Fruit fly (Drosophila melanogaster) whole organism, embryonic: Measurements from ENCODE around the gene Doa.

Experiments used
- Awh ChIP-seq: fragments of 200-800 bp; sonication (Bioruptor generic); IDR thresholded peaks from 2 replicates; pipeline ENCODE4, ENCODE4 v1.3.6; 2022; ENCODE audit warnings: missing biosample characterization, missing genetic modification characterization
- CG10366 ChIP-seq: fragments of 200-800 bp; sonication (Bioruptor generic); IDR thresholded peaks from 2 replicates; pipeline ENCODE4 v1.3.6; 2022; ENCODE audit warnings: missing biosample characterization, missing genetic modification characterization
- CG10565 ChIP-seq: fragments of 200-800 bp; sonication (Bioruptor generic); optimal IDR thresholded peaks from 3 replicates; lab custom pipeline; 2016; ENCODE audit warnings: missing biosample characterization, mild to moderate bottlenecking, missing genetic modification characterization
- CG11398 ChIP-seq: fragments of 200-800 bp; sonication (Bioruptor generic); optimal IDR thresholded peaks from 2 replicates; lab custom pipeline; 2016; ENCODE audit warnings: missing biosample characterization, missing genetic modification characterization
- CG11560 ChIP-seq: fragments of 200-800 bp; sonication (Bioruptor generic); IDR thresholded peaks from 3 replicates; pipeline ENCODE4 v1.3.6; 2022; ENCODE audit warnings: missing biosample characterization, missing genetic modification characterization
- CG13123 ChIP-seq: fragments of 200-800 bp; sonication (Bioruptor generic); optimal IDR thresholded peaks from 2 replicates; lab custom pipeline; 2016; ENCODE audit warnings: missing biosample characterization, missing genetic modification characterization
- CG14710 ChIP-seq: fragments of 200-800 bp; sonication (Bioruptor generic); optimal IDR thresholded peaks from 3 replicates; lab custom pipeline; 2019; ENCODE audit warnings: missing biosample characterization, mild to moderate bottlenecking, missing genetic modification characterization, moderate library complexity
- CG15514 ChIP-seq: fragments of 200-800 bp; sonication (Bioruptor generic); optimal IDR thresholded peaks from 3 replicates; lab custom pipeline; 2017; ENCODE audit warnings: missing biosample characterization, missing genetic modification characterization, mild to moderate bottlenecking, moderate library complexity, missing genetic modification reagents
- CG1603 ChIP-seq: fragments of 200-800 bp; sonication (Bioruptor generic); optimal IDR thresholded peaks from 2 replicates; lab custom pipeline; 2019; ENCODE audit warnings: missing biosample characterization, mild to moderate bottlenecking, missing genetic modification characterization, moderate library complexity
- CG17568 ChIP-seq: fragments of 200-800 bp; sonication (Bioruptor generic); optimal IDR thresholded peaks from 2 replicates; lab custom pipeline; 2018; ENCODE audit warnings: missing biosample characterization, mild to moderate bottlenecking, missing genetic modification characterization, moderate library complexity
- CG17612 ChIP-seq: fragments of 200-800 bp; sonication (Bioruptor generic); IDR thresholded peaks from 2 replicates; pipeline ENCODE4 v1.3.6; 2022; ENCODE audit warnings: missing biosample characterization, missing genetic modification characterization
- CG18011 ChIP-seq: fragments of 200-800 bp; sonication (Bioruptor generic); optimal IDR thresholded peaks from 2 replicates; lab custom pipeline; 2017; ENCODE audit warnings: missing biosample characterization, missing genetic modification characterization, mild to moderate bottlenecking, moderate library complexity, missing genotype
- CG18619 ChIP-seq: fragments of 200-800 bp; sonication (Bioruptor generic); optimal IDR thresholded peaks from 3 replicates; lab custom pipeline; 2017; ENCODE audit warnings: missing biosample characterization, mild to moderate bottlenecking, missing genetic modification characterization
- CG2712 ChIP-seq: fragments of 200-800 bp; optimal IDR thresholded peaks from 3 replicates; lab custom pipeline; 2019; ENCODE audit warnings: missing biosample characterization, mild to moderate bottlenecking, missing genetic modification characterization, moderate library complexity
- CG31365 ChIP-seq: fragments of 200-800 bp; sonication (Bioruptor generic); optimal IDR thresholded peaks from 2 replicates; lab custom pipeline; 2018; ENCODE audit warnings: missing biosample characterization, mild to moderate bottlenecking, missing genetic modification characterization
- CG4282 ChIP-seq: fragments of 200-800 bp; sonication (Bioruptor generic); optimal IDR thresholded peaks from 2 replicates; lab custom pipeline; 2016; ENCODE audit warnings: missing biosample characterization, missing genetic modification characterization
- CG7556 ChIP-seq: fragments of 200-800 bp; sonication (Bioruptor generic); optimal IDR thresholded peaks from 2 replicates; lab custom pipeline; 2017; ENCODE audit warnings: missing biosample characterization, mild to moderate bottlenecking, missing genetic modification characterization
- CG7987 ChIP-seq: fragments of 200-800 bp; sonication (Bioruptor generic); optimal IDR thresholded peaks from 2 replicates; lab custom pipeline; 2018; ENCODE audit warnings: missing biosample characterization, mild to moderate bottlenecking, missing genetic modification characterization, moderate library complexity
- CG8359 ChIP-seq: fragments of 200-800 bp; sonication (Bioruptor generic); optimal IDR thresholded peaks from 2 replicates; lab custom pipeline; 2017; ENCODE audit warnings: missing biosample characterization, mild to moderate bottlenecking, missing genetic modification characterization, borderline replicate concordance
- CG9876 ChIP-seq: fragments of 200-800 bp; sonication (Bioruptor generic); optimal IDR thresholded peaks from 2 replicates; lab custom pipeline; 2016; ENCODE audit warnings: missing biosample characterization, missing genetic modification characterization
- CHES-1-like ChIP-seq: fragments of 200-800 bp; sonication (Bioruptor generic); optimal IDR thresholded peaks from 2 replicates; lab custom pipeline; 2016; ENCODE audit warnings: missing biosample characterization, missing genetic modification characterization
- CoRest ChIP-seq: fragments of 200-800 bp; sonication (Bioruptor generic); optimal IDR thresholded peaks from 3 replicates; lab custom pipeline; 2018; ENCODE audit warnings: missing biosample characterization, mild to moderate bottlenecking, missing genetic modification characterization, moderate library complexity
- Dek ChIP-seq: fragments of 200-800 bp; sonication (Bioruptor generic); optimal IDR thresholded peaks from 3 replicates; lab custom pipeline; 2019; ENCODE audit warnings: missing biosample characterization, mild to moderate bottlenecking, missing genetic modification characterization, moderate library complexity
- Ets97D ChIP-seq: fragments of 200-800 bp; sonication (Bioruptor generic); optimal IDR thresholded peaks from 3 replicates; lab custom pipeline; 2016; ENCODE audit warnings: missing biosample characterization, missing genetic modification characterization
- Gug ChIP-seq: fragments of 200-800 bp; sonication (Bioruptor generic); IDR thresholded peaks from 4 replicates; pipeline ENCODE4 v1.3.6; 2022; ENCODE audit warnings: missing biosample characterization, missing genetic modification characterization
- Hr39 ChIP-seq: fragments of >200 bp; optimal IDR thresholded peaks from 2 replicates; lab custom pipeline; 2017
- Lhr ChIP-seq: fragments of 200-800 bp; sonication (Bioruptor generic); optimal IDR thresholded peaks from 3 replicates; lab custom pipeline; 2017; ENCODE audit warnings: mild to moderate bottlenecking, missing biosample characterization, missing genetic modification reagents, missing genetic modification characterization
- Meics ChIP-seq: fragments of 200-800 bp; sonication (Bioruptor generic); optimal IDR thresholded peaks from 2 replicates; lab custom pipeline; 2017; ENCODE audit warnings: missing biosample characterization, mild to moderate bottlenecking, missing genetic modification characterization
- Pdp1 ChIP-seq, 2 experiments: fragments of 200-800 bp; sonication (Bioruptor generic); optimal IDR thresholded peaks; 3 replicates each; lab custom pipeline; 2016; ENCODE audit warnings: missing biosample characterization in 2 of 2, missing genetic modification characterization in 2 of 2, mild to moderate bottlenecking in 1 of 2, moderate library complexity in 1 of 2
- Six4 ChIP-seq: fragments of 200-800 bp; sonication (Bioruptor generic); optimal IDR thresholded peaks from 2 replicates; lab custom pipeline; 2016; ENCODE audit warnings: missing biosample characterization, missing genetic modification characterization
- Spps ChIP-seq: fragments of 200-800 bp; sonication (Bioruptor generic); optimal IDR thresholded peaks from 2 replicates; lab custom pipeline; 2018; ENCODE audit warnings: missing biosample characterization, mild to moderate bottlenecking, missing genetic modification characterization
- Sry-β ChIP-seq: fragments of 200-800 bp; sonication (Bioruptor generic); optimal IDR thresholded peaks from 2 replicates; lab custom pipeline; 2018; ENCODE audit warnings: missing biosample characterization, mild to moderate bottlenecking, missing genetic modification characterization, moderate library complexity
- cas ChIP-seq: fragments of 200-800 bp; sonication (Bioruptor generic); IDR thresholded peaks from 2 replicates; pipeline ENCODE4 v1.3.6; 2022; ENCODE audit warnings: missing biosample characterization, missing genetic modification characterization
- dmrt11E ChIP-seq: fragments of 200-800 bp; sonication (Bioruptor generic); optimal IDR thresholded peaks from 3 replicates; lab custom pipeline; 2018; ENCODE audit warnings: missing biosample characterization, mild to moderate bottlenecking, missing genetic modification characterization, moderate library complexity
- hkb ChIP-seq, 2 experiments: fragments of 200-800 bp in 1 of 2; fragments of >200 bp in 1 of 2; sonication (Bioruptor generic) in 1 of 2; IDR thresholded peaks in 1 of 2; optimal IDR thresholded peaks in 1 of 2; 2 replicates each; pipeline versions ENCODE4 v1.3.6 to Lab custom; 2017 to 2022; ENCODE audit warnings: missing biosample characterization in 1 of 2, missing genetic modification characterization in 1 of 2
- hth ChIP-seq: fragments of >200 bp; optimal IDR thresholded peaks from 2 replicates; lab custom pipeline; 2017; ENCODE audit warnings: inconsistent platforms
- kay ChIP-seq: fragments of 200-800 bp; sonication (Bioruptor generic); optimal IDR thresholded peaks from 2 replicates; lab custom pipeline; 2016; ENCODE audit warnings: missing biosample characterization, missing genetic modification characterization
- mirr ChIP-seq: fragments of 200-800 bp; sonication (Bioruptor generic); optimal IDR thresholded peaks from 3 replicates; lab custom pipeline; 2018; ENCODE audit warnings: missing biosample characterization, mild to moderate bottlenecking, missing genetic modification characterization
- odd ChIP-seq: fragments of 200-800 bp; sonication (Bioruptor generic); optimal IDR thresholded peaks from 2 replicates; lab custom pipeline; 2017; ENCODE audit warnings: missing biosample characterization, mild to moderate bottlenecking, missing genetic modification characterization
- onecut ChIP-seq: fragments of 200-800 bp; sonication (Bioruptor generic); IDR thresholded peaks from 2 replicates; pipeline ENCODE4 v1.3.6; 2022; ENCODE audit warnings: missing biosample characterization, missing genetic modification characterization
- pb ChIP-seq: fragments of 200-800 bp; sonication (Bioruptor generic); optimal IDR thresholded peaks from 3 replicates; lab custom pipeline; 2016; ENCODE audit warnings: missing biosample characterization, missing genetic modification characterization
- phol ChIP-seq: fragments of 200-800 bp; sonication (Bioruptor generic); optimal IDR thresholded peaks from 3 replicates; lab custom pipeline; 2018; ENCODE audit warnings: missing biosample characterization, mild to moderate bottlenecking, missing genetic modification characterization, moderate library complexity
- prd ChIP-seq, 3 experiments: fragments of >200 bp in 2 of 3; fragments of 200-800 bp in 1 of 3; sonication (Bioruptor generic) in 1 of 3; optimal IDR thresholded peaks in 2 of 3; IDR thresholded peaks in 1 of 3; 2 replicates in 2 of 3; 3 replicates in 1 of 3; pipeline versions ENCODE4 v1.3.6 to Lab custom; 2017 to 2022; ENCODE audit warnings: missing biosample characterization in 1 of 3, missing genetic modification characterization in 1 of 3
- so ChIP-seq: fragments of 200-800 bp; sonication (Bioruptor generic); IDR thresholded peaks from 3 replicates; pipeline ENCODE4 v1.3.6; 2022; ENCODE audit warnings: missing biosample characterization, missing genetic modification characterization
- sr ChIP-seq: fragments of 200-800 bp; sonication (Bioruptor generic); IDR thresholded peaks from 3 replicates; pipeline ENCODE4 v1.3.6; 2022; ENCODE audit warnings: missing biosample characterization, missing genetic modification characterization
- ttk ChIP-seq: fragments of 200-800 bp; sonication (Bioruptor generic); IDR thresholded peaks from 2 replicates; pipeline ENCODE4 v2.1.2; 2022; ENCODE audit warnings: missing biosample characterization, missing genetic modification characterization
- wek ChIP-seq: fragments of 200-800 bp; sonication (Bioruptor generic); optimal IDR thresholded peaks from 3 replicates; lab custom pipeline; 2018; ENCODE audit warnings: missing biosample characterization, mild to moderate bottlenecking, missing genetic modification characterization, moderate library complexity
- zf30C ChIP-seq: fragments of 200-800 bp; sonication (Bioruptor generic); optimal IDR thresholded peaks from 3 replicates; lab custom pipeline; 2018; ENCODE audit warnings: missing biosample characterization, mild to moderate bottlenecking, missing genetic modification characterization

The Doa gene

DNA sequence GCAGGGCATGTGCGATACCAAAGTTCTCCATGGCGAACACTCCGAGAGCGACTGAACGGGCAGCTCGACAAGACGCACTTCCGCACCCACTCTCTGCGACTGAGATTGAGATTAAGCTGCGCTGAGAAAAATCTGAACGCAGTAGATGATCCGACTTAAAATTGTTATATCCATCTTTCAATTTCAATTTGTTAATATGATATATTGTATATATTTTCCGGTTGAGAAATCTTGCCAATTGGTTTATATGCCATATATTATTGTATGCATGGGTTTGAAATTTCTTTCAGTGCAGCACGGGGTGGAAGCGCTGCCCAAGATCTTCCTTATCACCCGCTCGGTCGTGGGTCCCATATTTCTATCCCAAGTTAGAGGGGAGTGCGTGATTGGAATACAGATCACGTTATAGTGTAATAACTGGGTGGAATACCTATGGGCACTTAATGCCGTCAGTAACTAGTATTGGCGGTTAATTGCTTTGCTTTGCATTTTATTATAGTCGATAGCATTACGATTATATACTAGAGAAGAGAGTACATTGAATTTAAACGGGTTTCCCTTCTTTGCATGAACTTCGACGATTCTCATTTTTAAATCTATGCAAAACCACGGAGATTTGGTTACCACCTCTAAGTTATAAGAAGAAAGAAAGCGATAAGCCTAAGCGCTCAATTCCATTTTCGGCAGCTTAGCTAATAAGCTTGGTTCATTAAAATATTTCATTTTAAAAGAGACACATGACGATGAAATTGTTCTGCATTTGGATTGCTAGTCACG is 7.6 kb upstream of the Doa start, which contains the start of the genes Nepl19 and Nepl20 (continued):
- peak; percentile 53 for TF ChIP-seq CG31365 (tag; lab: Kevin White, UChicago)
- no peak for TF ChIP-seq CG9876 (GFP tag; lab: Kevin White, UChicago)
- TF ChIP-seq cas (GFP tag; lab: Robert Waterston, UW) = peak; percentile 42; the same call in 1 of the 2 replicates
- peak; percentile 25 for TF ChIP-seq kay
- peak; percentile 41 for TF ChIP-seq odd (GFP tag; lab: Kevin White, UChicago)
- no peak for TF ChIP-seq prd (optimal IDR thresholded peaks at IDR 0.05; lab: Kevin White, UChicago)
- peak; percentile 88 for TF ChIP-seq prd (GFP tag; IDR thresholded peaks at IDR 0.05; lab: Robert Waterston, UW)
- TF ChIP-seq CG2712 = peak; percentile 87
- peak; percentile 48 to 63 for TF ChIP-seq Pdp1 (GFP tag; optimal IDR thresholded peaks at IDR 0.05; lab: Kevin White, UChicago)
- peak; percentile 48 for TF ChIP-seq CG17612 (GFP tag; lab: Robert Waterston, UW)
- peak; percentile 78 for TF ChIP-seq phol (tag; lab: Kevin White, UChicago)
- peak; percentile 79 for TF ChIP-seq CG11560
- no peak for TF ChIP-seq hth (lab: Kevin White, UChicago)
- peak; percentile 69 for TF ChIP-seq Awh (GFP tag; lab: Robert Waterston, UW)
- TF ChIP-seq onecut = peak; percentile 66
- no peak for TF ChIP-seq CG17568 (GFP tag; lab: Kevin White, UChicago)
- TF ChIP-seq CG11398 = no peak
- no peak for TF ChIP-seq CHES-1-like (GFP tag; lab: Kevin White, UChicago)
- peak; percentile 64 for TF ChIP-seq Spps (tag; lab: Kevin White, UChicago)
- peak; percentile 64 for TF ChIP-seq CG18619 (GFP tag; lab: Kevin White, UChicago)
- TF ChIP-seq ttk (GFP tag; lab: Robert Waterston, UW) = peak; percentile 73
- peak; percentile 61 for TF ChIP-seq zf30C (GFP tag; lab: Kevin White, UChicago)
- no peak for TF ChIP-seq pb (GFP tag; lab: Kevin White, UChicago)
- peak; percentile 92 for TF ChIP-seq CG1603 (tag; lab: Kevin White, UChicago)
- peak; percentile 81 for TF ChIP-seq dmrt11E
- TF ChIP-seq Gug (GFP tag; lab: Robert Waterston, UW) = peak; percentile 58; the same call in 3 of the 4 replicates
- no peak for TF ChIP-seq CG4282
- TF ChIP-seq CG15514 (GFP tag; lab: Kevin White, UChicago) = peak; percentile 71
- TF ChIP-seq CG10565 (GFP tag; lab: Kevin White, UChicago) = no peak
- no peak for TF ChIP-seq CG13123 (GFP tag; lab: Kevin White, UChicago)
- peak; percentile 83 for TF ChIP-seq CG7556
- peak; percentile 50 for TF ChIP-seq Six4 (GFP tag; lab: Kevin White, UChicago)
- peak; percentile 74 for TF ChIP-seq CG10366 (GFP tag; lab: Robert Waterston, UW)
- no peak for TF ChIP-seq hkb (optimal IDR thresholded peaks at IDR 0.05; lab: Kevin White, UChicago)
- TF ChIP-seq hkb (GFP tag; IDR thresholded peaks at IDR 0.05; lab: Robert Waterston, UW) = peak; percentile 78
- TF ChIP-seq so (GFP tag; lab: Robert Waterston, UW) = peak; percentile 68; the same call in 1 of the 3 replicates
- peak; percentile 63 for TF ChIP-seq CG7987 (GFP tag; lab: Kevin White, UChicago)
- peak; percentile 7 for TF ChIP-seq Ets97D (GFP tag; lab: Kevin White, UChicago)
- peak; percentile 80 for TF ChIP-seq CoRest (tag; lab: Kevin White, UChicago)
- peak; percentile 21 for TF ChIP-seq wek (GFP tag; lab: Kevin White, UChicago)
- TF ChIP-seq Lhr (GFP tag; lab: Kevin White, UChicago) = peak; percentile 32
- TF ChIP-seq Dek (tag; lab: Kevin White, UChicago) = peak; percentile 67
- peak; percentile 86 for TF ChIP-seq Meics (GFP tag; lab: Kevin White, UChicago)
- peak; percentile 69 for TF ChIP-seq CG14710 (tag; lab: Kevin White, UChicago)
- TF ChIP-seq CG8359 (GFP tag; lab: Kevin White, UChicago) = peak; percentile 55
- no peak for TF ChIP-seq Hr39
- TF ChIP-seq sr = 0 out of 3 replicates have a peak, but pooled peaks have one; percentile 38
- no peak for TF ChIP-seq mirr (GFP tag; lab: Kevin White, UChicago)
- no peak for TF ChIP-seq CG18011 (GFP tag; lab: Kevin White, UChicago)
- no peak for TF ChIP-seq Sry-β (GFP tag; lab: Kevin White, UChicago)
